Fruit fly (Drosophila melanogaster): ENCODE data around the gene Gr10a.

Gene Gr10a

DNA sequence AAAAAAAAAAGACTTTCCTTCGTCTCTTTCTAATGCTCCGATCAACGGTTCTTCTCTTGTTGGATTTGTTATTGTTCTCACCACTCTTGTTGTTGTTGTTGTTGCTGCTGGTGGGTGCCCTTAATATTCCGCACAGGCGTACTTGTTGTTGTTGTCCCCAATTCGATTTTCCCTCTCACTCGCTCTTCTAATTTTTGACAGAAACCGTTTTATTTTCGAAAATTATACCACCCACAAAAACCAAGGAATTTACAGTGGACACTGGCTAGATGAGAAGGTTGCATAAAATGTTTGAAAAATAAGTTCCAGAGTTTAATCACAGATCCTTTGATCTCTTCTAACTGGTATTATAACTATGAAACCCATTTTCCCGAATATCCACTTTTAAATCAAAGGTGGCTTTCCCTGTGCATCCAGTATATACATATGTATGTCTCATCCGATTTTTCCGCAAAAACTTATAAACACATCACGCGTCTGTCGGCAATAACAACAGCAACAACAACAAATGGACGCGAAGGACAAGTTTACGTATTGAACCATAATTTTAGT lies 25.8 kb downstream of the Gr10a start (continued):
- TF ChIP-seq NC2β (GFP tag; optimal IDR thresholded peaks at IDR 0.05) = no peak
- peak; percentile 54 for TF ChIP-seq CG2120 (GFP tag; optimal IDR thresholded peaks at IDR 0.05)
- TF ChIP-seq CG16813 (GFP tag; IDR thresholded peaks at IDR 0.05; ENCODE audit: partially characterized antibody) = no peak
- peak; percentile 75; the same call in 2 of the 3 replicates for TF ChIP-seq CG11456 (GFP tag; IDR thresholded peaks at IDR 0.05)
- no peak for TF ChIP-seq Fer2 (tag; optimal IDR thresholded peaks at IDR 0.05)
- no peak for TF ChIP-seq CG14860 (GFP tag; IDR thresholded peaks at IDR 0.05; ENCODE audit: partially characterized antibody)
- TF ChIP-seq MESR4 (GFP tag; optimal IDR thresholded peaks at IDR 0.05) = no peak
- no peak for TF ChIP-seq cad (GFP tag; optimal IDR thresholded peaks at IDR 0.05)
- no peak for TF ChIP-seq kni (GFP tag; optimal IDR thresholded peaks at IDR 0.05)
- TF ChIP-seq Fer1 (GFP tag; optimal IDR thresholded peaks at IDR 0.05) = peak; percentile 1
- no peak for TF ChIP-seq nom (GFP tag; optimal IDR thresholded peaks at IDR 0.05)
- no peak for TF ChIP-seq pzg (GFP tag; optimal IDR thresholded peaks at IDR 0.05)
- no peak for TF ChIP-seq insv (GFP tag; optimal IDR thresholded peaks at IDR 0.05)
- no peak for TF ChIP-seq D (optimal IDR thresholded peaks at IDR 0.05)
- TF ChIP-seq D (GFP tag; optimal IDR thresholded peaks at IDR 0.05) = no peak
- TF ChIP-seq pita (GFP tag; optimal IDR thresholded peaks at IDR 0.05) = no peak

DNA sequence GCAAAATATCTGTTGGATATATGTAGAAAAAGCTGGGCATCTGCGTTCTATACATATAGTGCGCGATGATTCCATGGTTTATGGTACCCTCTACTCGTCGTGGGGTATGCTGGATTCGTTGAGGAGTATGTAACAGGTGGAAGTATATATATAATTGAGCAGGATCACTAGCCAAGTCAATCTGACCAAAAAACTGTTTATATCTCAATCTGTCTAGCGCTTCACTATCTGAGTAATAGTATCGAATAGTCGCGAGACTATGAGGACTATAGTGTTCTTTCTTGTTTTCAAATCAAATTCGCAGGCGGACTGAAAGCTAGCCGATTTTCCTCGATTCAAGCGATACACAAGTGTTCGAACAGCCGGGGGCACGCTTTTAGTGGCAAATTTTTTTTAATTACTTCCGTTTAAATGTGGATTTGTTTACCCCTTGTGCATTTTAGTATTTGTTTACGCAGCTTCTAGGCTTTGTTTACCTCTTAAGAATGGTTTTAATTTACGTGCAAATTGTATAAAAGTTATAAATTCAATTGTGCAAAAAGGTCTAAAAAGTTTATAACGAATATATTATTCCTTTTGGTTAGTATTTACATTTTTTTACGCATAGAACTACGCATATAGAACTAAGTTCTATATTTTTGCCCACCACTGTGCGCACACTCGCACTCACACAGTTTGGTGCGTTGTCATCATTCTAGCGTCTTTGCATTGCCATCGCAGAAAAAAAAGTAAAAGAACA lies 26.4 kb downstream of the Gr10a start:
- TF ChIP-seq amos (GFP tag; IDR thresholded peaks at IDR 0.05; ENCODE audit: partially characterized antibody) = no peak
- TF ChIP-seq knrl (GFP tag; IDR thresholded peaks at IDR 0.05; ENCODE audit: partially characterized antibody) = no peak
- TF ChIP-seq exex (tag; optimal IDR thresholded peaks at IDR 0.05) = peak; percentile 19
- TF ChIP-seq Hr39 (optimal IDR thresholded peaks at IDR 0.05) = no peak
- peak; percentile 50 for TF ChIP-seq GATAe (GFP tag; conservative IDR thresholded peaks at IDR 0.05)
- peak; percentile 50 for TF ChIP-seq ewg (GFP tag; optimal IDR thresholded peaks at IDR 0.05)
- TF ChIP-seq vvl (GFP tag; IDR thresholded peaks at IDR 0.05) = peak; percentile 92
- peak; percentile 63 for TF ChIP-seq slou (GFP tag; optimal IDR thresholded peaks at IDR 0.05)
- peak; percentile 64 for TF ChIP-seq CG12942 (GFP tag; optimal IDR thresholded peaks at IDR 0.05)
- TF ChIP-seq mirr (GFP tag; optimal IDR thresholded peaks at IDR 0.05) = peak; percentile 18
- TF ChIP-seq CG34376 (GFP tag; optimal IDR thresholded peaks at IDR 0.05) = peak; percentile 31
- peak; percentile 62 to 65 for TF ChIP-seq bsh (GFP tag; optimal IDR thresholded peaks at IDR 0.05)
- TF ChIP-seq CG10979 (tag; optimal IDR thresholded peaks at IDR 0.05) = peak; percentile 57
- TF ChIP-seq Fer3 (tag; optimal IDR thresholded peaks at IDR 0.05) = peak; percentile 85
- TF ChIP-seq bab2 (GFP tag; optimal IDR thresholded peaks at IDR 0.05) = peak; percentile 80
- TF ChIP-seq p53 (GFP tag; optimal IDR thresholded peaks at IDR 0.05) = peak; percentile 38
- peak; percentile 84 for TF ChIP-seq CG5953 (GFP tag; IDR thresholded peaks at IDR 0.05)
- TF ChIP-seq CG2129 (GFP tag; IDR thresholded peaks at IDR 0.05; ENCODE audit: partially characterized antibody) = no peak
- peak; percentile 78 for TF ChIP-seq NfI (GFP tag; optimal IDR thresholded peaks at IDR 0.05)
- TF ChIP-seq CG7372 (GFP tag; IDR thresholded peaks at IDR 0.05) = peak; percentile 77
- TF ChIP-seq CG12219 (GFP tag; optimal IDR thresholded peaks at IDR 0.05) = peak; percentile 71
- TF ChIP-seq Taf1 (GFP tag; IDR thresholded peaks at IDR 0.05) = peak; percentile 81
- peak; percentile 81 for TF ChIP-seq CG10959 (GFP tag; IDR thresholded peaks at IDR 0.05)
- peak; percentile 38; the same call in 1 of the 2 replicates for TF ChIP-seq Nf-YA (GFP tag; IDR thresholded peaks at IDR 0.05)
- peak; percentile 77 for TF ChIP-seq CG1647 (GFP tag; optimal IDR thresholded peaks at IDR 0.05)
- peak; percentile 70 for TF ChIP-seq shn (GFP tag; optimal IDR thresholded peaks at IDR 0.05)
- peak; percentile 56 for TF ChIP-seq kah (GFP tag; optimal IDR thresholded peaks at IDR 0.05)
- TF ChIP-seq Dip3 (GFP tag; optimal IDR thresholded peaks at IDR 0.05) = peak; percentile 84
- peak; percentile 97 for TF ChIP-seq Ets65A (GFP tag)
- TF ChIP-seq CG10565 (GFP tag; optimal IDR thresholded peaks at IDR 0.05) = no peak
- peak; percentile 63 for TF ChIP-seq maf-S (GFP tag; optimal IDR thresholded peaks at IDR 0.05)
- peak; percentile 29 for TF ChIP-seq repo (GFP tag; optimal IDR thresholded peaks at IDR 0.05)
- TF ChIP-seq CG31388 (GFP tag; optimal IDR thresholded peaks at IDR 0.05) = peak; percentile 20
